Fruit fly (Drosophila melanogaster) whole organism, adult: ENCODE data around the gene Vha13.

Source experiments
- CG11617 ChIP-seq: fragments of 200-800 bp; sonication (Bioruptor generic); optimal IDR thresholded peaks from 2 replicates; lab custom pipeline; 2017; ENCODE audit warnings: mild to moderate bottlenecking, missing biosample characterization, missing genetic modification reagents, missing genetic modification characterization
- CG12768 ChIP-seq: fragments of 200-800 bp; sonication (Bioruptor generic); optimal IDR thresholded peaks from 2 replicates; lab custom pipeline; 2017; ENCODE audit warnings: missing biosample characterization, missing genetic modification characterization, mild to moderate bottlenecking, moderate library complexity, missing genetic modification reagents
- CG14711 ChIP-seq: fragments of 200-800 bp; sonication (Bioruptor generic); optimal IDR thresholded peaks from 2 replicates; lab custom pipeline; 2018; ENCODE audit warnings: missing biosample characterization, mild to moderate bottlenecking, missing genetic modification characterization, moderate library complexity
- CG1620 ChIP-seq: fragments of 200-800 bp; sonication (Bioruptor generic); optimal IDR thresholded peaks from 2 replicates; lab custom pipeline; 2016; ENCODE audit warnings: missing biosample characterization, missing genetic modification characterization
- CG33017 ChIP-seq: fragments of 200-800 bp; sonication (Bioruptor generic); optimal IDR thresholded peaks from 2 replicates; lab custom pipeline; 2018; ENCODE audit warnings: missing biosample characterization, mild to moderate bottlenecking, missing genetic modification characterization, moderate library complexity
- CG5204 ChIP-seq: fragments of 200-800 bp; sonication (Bioruptor generic); optimal IDR thresholded peaks from 2 replicates; lab custom pipeline; 2016; ENCODE audit warnings: missing biosample characterization, missing genetic modification characterization
- CG7045 ChIP-seq: fragments of 200-800 bp; sonication (Bioruptor generic); optimal IDR thresholded peaks from 2 replicates; lab custom pipeline; 2017; ENCODE audit warnings: missing biosample characterization, mild to moderate bottlenecking, missing genetic modification characterization
- CG7101 ChIP-seq: fragments of 200-800 bp; sonication (Bioruptor generic); optimal IDR thresholded peaks from 2 replicates; lab custom pipeline; 2018; ENCODE audit warnings: missing biosample characterization, mild to moderate bottlenecking, missing genetic modification characterization, moderate library complexity
- Clk ChIP-seq: fragments of 200-800 bp; sonication (Bioruptor generic); optimal IDR thresholded peaks from 2 replicates; lab custom pipeline; 2017; ENCODE audit warnings: missing biosample characterization, missing genetic modification characterization
- Crg-1 ChIP-seq: fragments of 200-800 bp; sonication (Bioruptor generic); optimal IDR thresholded peaks from 2 replicates; lab custom pipeline; 2016; ENCODE audit warnings: missing biosample characterization, missing genetic modification characterization
- Hr96 ChIP-seq: fragments of 200-800 bp; sonication (Bioruptor generic); optimal IDR thresholded peaks from 2 replicates; lab custom pipeline; 2016; ENCODE audit warnings: missing biosample characterization, missing genetic modification characterization
- Mnt ChIP-seq: fragments of 200-800 bp; sonication (Bioruptor generic); optimal IDR thresholded peaks from 2 replicates; lab custom pipeline; 2016; ENCODE audit warnings: missing biosample characterization, mild to moderate bottlenecking, missing genetic modification characterization
- bab1 ChIP-seq: fragments of 200-800 bp; sonication (Bioruptor generic); optimal IDR thresholded peaks from 3 replicates; lab custom pipeline; 2019; ENCODE audit warnings: missing biosample characterization, mild to moderate bottlenecking, missing genetic modification characterization, moderate library complexity
- cic ChIP-seq: fragments of 200-800 bp; sonication (Bioruptor generic); optimal IDR thresholded peaks from 2 replicates; lab custom pipeline; 2017; ENCODE audit warnings: missing biosample characterization, mild to moderate bottlenecking, missing genetic modification characterization, moderate library complexity
- cnc ChIP-seq, 2 experiments: fragments of >200 bp; optimal IDR thresholded peaks; 2 replicates each; lab custom pipeline; 2017
- kay ChIP-seq: fragments of 200-800 bp; sonication (Bioruptor generic); peaks from one replicate; lab custom pipeline; 2016; ENCODE audit warnings: missing biosample characterization, missing genetic modification characterization, borderline replicate concordance
- ovo ChIP-seq: fragments of 200-800 bp; sonication (Bioruptor generic); optimal IDR thresholded peaks from 2 replicates; lab custom pipeline; 2016; ENCODE audit warnings: missing biosample characterization, missing genetic modification characterization
- pad ChIP-seq: fragments of 200-800 bp; sonication (Bioruptor generic); optimal IDR thresholded peaks from 3 replicates; lab custom pipeline; 2017; ENCODE audit warnings: missing biosample characterization, missing genetic modification characterization, mild to moderate bottlenecking, moderate library complexity, missing genetic modification reagents
- tj ChIP-seq: fragments of 200-800 bp; sonication (Bioruptor generic); optimal IDR thresholded peaks from 3 replicates; lab custom pipeline; 2017; ENCODE audit warnings: missing biosample characterization, mild to moderate bottlenecking, missing genetic modification characterization, moderate library complexity
- toe ChIP-seq: fragments of 200-800 bp; sonication (Bioruptor generic); optimal IDR thresholded peaks from 2 replicates; lab custom pipeline; 2016; ENCODE audit warnings: missing biosample characterization, missing genetic modification characterization

Vha13 gene

DNA sequence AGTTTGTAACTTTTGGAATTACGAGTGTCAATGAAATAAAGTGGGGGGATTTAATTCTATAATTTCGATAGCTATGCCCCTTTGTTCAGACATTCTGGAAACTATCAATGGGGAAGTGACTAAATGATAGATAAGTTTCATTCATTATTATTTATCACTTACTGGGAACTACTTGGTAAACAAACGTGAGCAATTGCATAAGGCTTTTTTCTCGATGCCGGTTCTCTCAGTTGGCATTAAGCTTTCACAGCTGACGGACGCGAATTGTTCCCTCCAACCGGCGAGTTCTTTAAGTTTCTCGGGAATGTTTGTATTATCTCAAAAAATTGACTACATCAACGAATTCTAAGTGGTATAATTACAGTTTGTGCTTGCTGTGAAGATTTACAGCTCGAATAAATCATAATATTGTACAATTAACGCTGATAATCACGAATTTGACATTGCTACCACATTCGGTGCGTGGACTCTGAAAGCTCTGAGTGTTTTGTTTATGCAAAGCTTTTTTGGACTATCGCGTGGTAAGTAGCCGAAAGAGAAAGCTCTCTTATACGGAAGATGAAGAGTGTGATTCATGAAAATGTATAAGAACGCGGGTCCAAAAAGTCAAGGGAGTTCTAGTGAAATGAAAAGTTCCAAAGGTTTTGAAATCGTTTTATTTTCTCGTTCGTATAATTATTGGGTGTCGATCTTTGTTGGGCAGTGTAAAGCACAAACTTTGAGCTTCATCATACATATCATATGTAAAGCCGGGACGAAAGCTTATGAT, 27.2 kb upstream of the Vha13 start, which contains the start of gene Naam:
Naam (plus strand) TSS at position 228 of the 769 bp plus-strand sequence.
- TF ChIP-seq Hr96 (GFP tag; lab: Kevin White, UChicago) (peak; percentile 28), pad (GFP tag; lab: Kevin White, UChicago) (peak; percentile 27), CG7101 (tag; lab: Kevin White, UChicago) (peak; percentile 58), CG12768 (GFP tag; lab: Kevin White, UChicago) (peak; percentile 29), tj (GFP tag; lab: Kevin White, UChicago) (peak; percentile 15), CG1620 (no peak), CG11617 (GFP tag; lab: Kevin White, UChicago) (peak; percentile 30), bab1 (GFP tag; lab: Kevin White, UChicago) (no peak), toe (GFP tag; lab: Kevin White, UChicago) (peak; percentile 28), Mnt (GFP tag; lab: Kevin White, UChicago) (peak; percentile 56), kay (GFP tag; lab: Kevin White, UChicago) (peak; percentile 66), Crg-1 (no peak), cic (GFP tag; lab: Kevin White, UChicago) (peak; percentile 82), cnc (optimal IDR thresholded peaks at IDR 0.05; lab: Kevin White, UChicago) (no peak), ovo (GFP tag; lab: Kevin White, UChicago) (no peak), Clk (GFP tag; lab: Kevin White, UChicago) (no peak), CG33017 (peak; percentile 32), CG5204 (GFP tag; lab: Kevin White, UChicago) (peak; percentile 37), CG14711 (tag; lab: Kevin White, UChicago) (peak; percentile 56), CG7045 (GFP tag; lab: Kevin White, UChicago) (no peak)

DNA sequence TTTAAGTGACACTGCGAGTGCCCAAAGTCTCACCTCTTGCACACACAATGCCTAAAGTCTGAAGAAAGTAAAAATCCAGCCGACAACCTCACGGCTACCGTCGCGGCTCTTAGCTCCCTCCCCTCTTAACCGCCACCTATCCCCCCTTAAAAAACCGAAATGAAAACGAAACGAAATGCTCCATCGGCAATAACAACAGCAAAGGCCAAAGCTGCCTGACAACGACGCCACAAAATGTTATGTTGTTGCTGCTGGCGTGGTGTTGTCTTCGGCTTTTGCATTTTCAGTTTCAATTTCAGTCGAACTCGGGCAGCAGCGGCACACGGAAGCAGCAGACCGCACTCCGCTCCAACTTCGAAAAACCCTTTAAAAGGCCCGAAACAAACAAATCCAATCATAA, 20.5 kb upstream of the Vha13 start, which contains the start of gene CG7432:
CG7432 (plus strand) TSS at position 295 of the 400 bp plus-strand sequence.
- no peak for TF ChIP-seq Hr96 (GFP tag; lab: Kevin White, UChicago)
- no peak for TF ChIP-seq toe (GFP tag; lab: Kevin White, UChicago)
- TF ChIP-seq CG7101 (tag; lab: Kevin White, UChicago): no peak
- no peak for TF ChIP-seq CG7045 (GFP tag; lab: Kevin White, UChicago)
- no peak for TF ChIP-seq Crg-1

DNA sequence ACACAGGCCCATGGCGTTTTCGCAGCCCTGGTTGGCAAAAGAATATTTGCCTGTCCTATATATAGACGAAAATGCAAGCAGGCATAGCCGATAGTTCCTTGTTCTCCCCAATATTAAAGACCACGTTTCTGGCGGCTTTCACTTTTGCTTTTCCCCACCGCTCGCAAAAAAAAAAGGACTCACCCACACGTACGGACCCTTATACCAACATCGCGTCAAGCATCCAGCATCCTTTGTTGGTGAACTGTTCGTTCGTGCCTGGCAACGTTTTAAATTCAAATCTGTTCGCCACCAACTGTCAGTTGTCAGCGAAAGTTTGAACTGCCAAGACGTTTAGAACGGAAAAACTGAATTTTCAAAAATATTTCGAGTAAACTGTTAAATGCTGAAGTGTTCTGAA, 15.3 kb upstream of the Vha13 start, which contains the start of gene ort:
ort (plus strand) TSS at position 301 of the 400 bp plus-strand sequence.
- TF ChIP-seq CG14711 (tag; lab: Kevin White, UChicago) (no peak), CG7101 (tag; lab: Kevin White, UChicago) (no peak), toe (GFP tag; lab: Kevin White, UChicago) (no peak), CG12768 (GFP tag; lab: Kevin White, UChicago) (no peak), CG7045 (GFP tag; lab: Kevin White, UChicago) (no peak), Hr96 (GFP tag; lab: Kevin White, UChicago) (no peak), bab1 (GFP tag; lab: Kevin White, UChicago) (no peak), CG1620 (no peak), cnc (optimal IDR thresholded peaks at IDR 0.05; lab: Kevin White, UChicago) (no peak), tj (GFP tag; lab: Kevin White, UChicago) (no peak), Mnt (GFP tag; lab: Kevin White, UChicago) (no peak), kay (GFP tag; lab: Kevin White, UChicago) (no peak), ovo (GFP tag; lab: Kevin White, UChicago) (no peak), Clk (GFP tag; lab: Kevin White, UChicago) (no peak), pad (GFP tag; lab: Kevin White, UChicago) (no peak), cic (GFP tag; lab: Kevin White, UChicago) (no peak), CG5204 (GFP tag; lab: Kevin White, UChicago) (no peak), CG33017 (no peak), CG11617 (GFP tag; lab: Kevin White, UChicago) (no peak), Crg-1 (no peak)

DNA sequence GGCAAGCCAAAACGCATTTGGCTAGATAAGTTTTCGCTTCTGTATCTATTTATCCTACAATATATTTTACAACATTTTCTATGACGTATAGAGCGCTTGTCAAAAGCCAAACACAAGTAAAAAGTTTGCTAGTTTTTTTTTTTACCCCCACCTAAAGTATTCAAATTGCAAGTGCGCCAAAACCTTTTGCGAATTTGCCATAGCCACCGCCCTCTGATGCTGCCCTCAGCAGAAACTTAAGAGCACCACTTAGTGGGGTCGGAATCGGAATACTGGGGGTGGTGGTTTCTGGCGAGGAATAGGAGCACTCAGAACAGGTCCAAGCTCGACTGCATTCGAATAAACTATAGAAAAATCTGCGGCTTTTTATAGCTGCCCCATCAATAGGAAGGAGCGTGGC, 13.6 kb upstream of the Vha13 start, which contains the start of gene CG6184:
CG6184 (minus strand) TSS at position 101 of the 400 bp plus-strand sequence.
- TF ChIP-seq Clk (GFP tag; lab: Kevin White, UChicago): no peak
- TF ChIP-seq CG14711 (tag; lab: Kevin White, UChicago): no peak
- TF ChIP-seq toe (GFP tag; lab: Kevin White, UChicago): no peak
- TF ChIP-seq Mnt (GFP tag; lab: Kevin White, UChicago): no peak
- no peak for TF ChIP-seq cic (GFP tag; lab: Kevin White, UChicago)
- no peak for TF ChIP-seq kay (GFP tag; lab: Kevin White, UChicago)
- no peak for TF ChIP-seq CG11617 (GFP tag; lab: Kevin White, UChicago)
- TF ChIP-seq Crg-1: no peak
- no peak for TF ChIP-seq CG12768 (GFP tag; lab: Kevin White, UChicago)
- TF ChIP-seq CG5204 (GFP tag; lab: Kevin White, UChicago): no peak
- TF ChIP-seq CG7045 (GFP tag; lab: Kevin White, UChicago): no peak
- TF ChIP-seq tj (GFP tag; lab: Kevin White, UChicago): no peak

DNA sequence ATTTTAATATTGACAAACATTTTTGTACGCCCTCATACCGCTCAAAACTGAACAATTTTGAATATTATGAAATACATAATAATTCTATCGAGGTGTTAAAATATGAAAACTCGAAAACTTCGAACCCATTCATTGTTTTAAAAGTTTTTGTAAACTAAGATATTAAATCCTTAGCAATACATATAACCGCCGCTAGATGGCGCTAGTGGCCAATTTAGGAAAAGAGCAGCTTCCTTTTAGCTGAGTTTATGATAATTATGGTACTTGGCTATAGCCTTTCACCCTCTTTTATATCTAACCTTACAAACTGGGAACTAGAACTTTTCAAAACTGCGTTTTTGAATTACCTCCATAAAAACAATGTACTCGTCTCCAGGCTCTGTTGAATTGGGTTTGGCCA, 13.0 kb upstream of the Vha13 start:
- TF ChIP-seq CG12768 (GFP tag; lab: Kevin White, UChicago) (no peak), Hr96 (GFP tag; lab: Kevin White, UChicago) (no peak), CG33017 (no peak), Mnt (GFP tag; lab: Kevin White, UChicago) (no peak), CG7101 (tag; lab: Kevin White, UChicago) (no peak), cic (GFP tag; lab: Kevin White, UChicago) (no peak), cnc (optimal IDR thresholded peaks at IDR 0.05; lab: Kevin White, UChicago) (no peak), tj (GFP tag; lab: Kevin White, UChicago) (no peak), ovo (GFP tag; lab: Kevin White, UChicago) (no peak), CG7045 (GFP tag; lab: Kevin White, UChicago) (no peak), Clk (GFP tag; lab: Kevin White, UChicago) (no peak), CG11617 (GFP tag; lab: Kevin White, UChicago) (no peak)
